Fruit fly (Drosophila melanogaster): ENCODE data around the gene Axud1.

Axud1 gene

DNA sequence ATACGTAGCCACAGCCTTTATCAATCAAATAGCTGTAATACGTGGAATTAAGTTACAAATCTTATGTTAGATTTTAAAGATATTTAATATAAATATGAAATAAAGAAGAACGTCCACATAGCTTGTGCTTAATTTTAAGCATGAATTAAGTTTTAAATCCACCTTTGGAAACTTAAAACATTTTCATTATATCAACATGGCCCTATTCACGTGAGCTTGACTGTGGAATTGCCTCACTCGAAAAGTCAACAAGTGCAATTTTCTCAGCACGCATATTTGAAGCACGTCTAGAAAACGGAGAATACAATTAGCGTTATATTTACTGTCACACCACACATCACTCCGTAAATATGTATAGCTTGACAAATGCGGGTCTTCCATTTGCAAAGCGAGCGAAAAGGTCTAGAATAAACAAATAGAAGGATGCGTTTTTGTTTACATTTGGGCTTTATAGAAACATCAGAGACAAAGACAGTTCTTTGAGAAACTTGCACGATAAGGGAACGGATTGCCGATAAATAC is 1.5 kb upstream of the Axud1 start (continued):
- TF ChIP-seq z (GFP tag; IDR thresholded peaks at IDR 0.05): 0 out of 3 replicates have a peak, but pooled peaks have one; percentile 46
- no peak for TF ChIP-seq eve (GFP tag; optimal IDR thresholded peaks at IDR 0.05)
- no peak for TF ChIP-seq amos (GFP tag; IDR thresholded peaks at IDR 0.05; ENCODE audit: partially characterized antibody)
- TF ChIP-seq CG8359 (GFP tag; optimal IDR thresholded peaks at IDR 0.05; ENCODE audit: borderline replicate concordance): peak; percentile 72
- peak; percentile 59 for TF ChIP-seq CG10565 (GFP tag; optimal IDR thresholded peaks at IDR 0.05)
- peak; percentile 71 to 72 for TF ChIP-seq Pdp1 (GFP tag; optimal IDR thresholded peaks at IDR 0.05)
- peak; percentile 92 for TF ChIP-seq row (GFP tag; IDR thresholded peaks at IDR 0.05)
- peak; percentile 94 for TF ChIP-seq gsb-n (tag; optimal IDR thresholded peaks at IDR 0.05)
- TF ChIP-seq CG12104 (GFP tag; optimal IDR thresholded peaks at IDR 0.05): peak; percentile 70
- peak; percentile 88 for TF ChIP-seq CG18476 (GFP tag; optimal IDR thresholded peaks at IDR 0.05)
- peak; percentile 85 for TF ChIP-seq caup (GFP tag; optimal IDR thresholded peaks at IDR 0.05; ENCODE audit: severe bottlenecking)
- TF ChIP-seq CG12236 (GFP tag; optimal IDR thresholded peaks at IDR 0.05): no peak
- TF ChIP-seq Gsc (GFP tag; IDR thresholded peaks at IDR 0.05): no peak
- peak; percentile 57 for TF ChIP-seq CG17802 (tag; optimal IDR thresholded peaks at IDR 0.05)
- TF ChIP-seq ash1 (GFP tag; optimal IDR thresholded peaks at IDR 0.05): no peak
- TF ChIP-seq Camta (GFP tag; optimal IDR thresholded peaks at IDR 0.05): peak; percentile 72
- peak; percentile 81; the same call in 2 of the 3 replicates for TF ChIP-seq ase (GFP tag; IDR thresholded peaks at IDR 0.05)
- peak; percentile 93 for TF ChIP-seq CG18599 (GFP tag; optimal IDR thresholded peaks at IDR 0.05)
- TF ChIP-seq CG1024 (GFP tag; IDR thresholded peaks at IDR 0.05): peak; percentile 72
- peak; percentile 91 for TF ChIP-seq Sox102F (GFP tag; optimal IDR thresholded peaks at IDR 0.05)
- TF ChIP-seq HmgZ (tag; optimal IDR thresholded peaks at IDR 0.05): peak; percentile 91
- peak; percentile 29 for TF ChIP-seq CG17912 (GFP tag; optimal IDR thresholded peaks at IDR 0.05)
- peak; percentile 94 for TF ChIP-seq lab (GFP tag; optimal IDR thresholded peaks at IDR 0.05)
- TF ChIP-seq MBD-R2 (GFP tag; IDR thresholded peaks at IDR 0.05): peak; percentile 64
- TF ChIP-seq hkb (optimal IDR thresholded peaks at IDR 0.05): no peak
- TF ChIP-seq hkb (GFP tag; IDR thresholded peaks at IDR 0.05): peak; percentile 93
- peak; percentile 70 for TF ChIP-seq CG1603 (tag; optimal IDR thresholded peaks at IDR 0.05)
- peak; percentile 77 for TF ChIP-seq slou (GFP tag; optimal IDR thresholded peaks at IDR 0.05)
- TF ChIP-seq Adf1 (GFP tag; IDR thresholded peaks at IDR 0.05): peak; percentile 55
- TF ChIP-seq CG10462 (GFP tag; optimal IDR thresholded peaks at IDR 0.05): peak; percentile 63
- TF ChIP-seq NC2α (GFP tag; optimal IDR thresholded peaks at IDR 0.05): peak; percentile 59
- peak; percentile 95 for TF ChIP-seq Xrp1 (GFP tag; IDR thresholded peaks at IDR 0.05)
- no peak for TF ChIP-seq Doc3 (GFP tag; IDR thresholded peaks at IDR 0.05; ENCODE audit: partially characterized antibody)
- TF ChIP-seq tna (GFP tag; IDR thresholded peaks at IDR 0.05; ENCODE audit: partially characterized antibody): no peak
- peak; percentile 78 for TF ChIP-seq sug (tag; optimal IDR thresholded peaks at IDR 0.05)
- TF ChIP-seq Ets65A (GFP tag): peak; percentile 83
- peak; percentile 68; the same call in 2 of the 3 replicates for TF ChIP-seq Mrtf (GFP tag; IDR thresholded peaks at IDR 0.05)
- peak; percentile 74 for TF ChIP-seq CG12942 (GFP tag; optimal IDR thresholded peaks at IDR 0.05)
- TF ChIP-seq Mad (GFP tag; optimal IDR thresholded peaks at IDR 0.05): peak; percentile 28
- peak; percentile 11 for TF ChIP-seq CG12769 (tag; optimal IDR thresholded peaks at IDR 0.05)
- peak; percentile 40 for TF ChIP-seq slp2 (GFP tag; optimal IDR thresholded peaks at IDR 0.05)
- peak; percentile 79 for TF ChIP-seq CG10431 (GFP tag; optimal IDR thresholded peaks at IDR 0.05)
- TF ChIP-seq HLH3B (GFP tag; IDR thresholded peaks at IDR 0.05): peak; percentile 84
- peak; percentile 17; the same call in 1 of the 2 replicates for TF ChIP-seq ssp (GFP tag; IDR thresholded peaks at IDR 0.05)
- TF ChIP-seq disco-r (GFP tag; optimal IDR thresholded peaks at IDR 0.05): no peak
- peak in 1 of 2 experiments; percentile 64 for TF ChIP-seq crp (GFP tag; optimal IDR thresholded peaks at IDR 0.05)
- TF ChIP-seq cg (GFP tag; optimal IDR thresholded peaks at IDR 0.05): no peak
- peak; percentile 45 for TF ChIP-seq CG2116 (GFP tag; optimal IDR thresholded peaks at IDR 0.05)
- TF ChIP-seq Blimp-1 (GFP tag; optimal IDR thresholded peaks at IDR 0.05): peak; percentile 91
- peak; percentile 91 for TF ChIP-seq scrt (GFP tag; optimal IDR thresholded peaks at IDR 0.05)

Measured in whole organism, embryonic.